Fruit fly (Drosophila melanogaster) whole organism, adult: ENCODE measurements around the gene CG9389.

Experiments
- CG1620 ChIP-seq: fragments of 200-800 bp; sonication (Bioruptor generic); optimal IDR thresholded peaks from 2 replicates; lab custom pipeline; 2016; ENCODE audit warnings: missing biosample characterization, missing genetic modification characterization
- CG5204 ChIP-seq: fragments of 200-800 bp; sonication (Bioruptor generic); optimal IDR thresholded peaks from 2 replicates; lab custom pipeline; 2016; ENCODE audit warnings: missing biosample characterization, missing genetic modification characterization
- Hr96 ChIP-seq: fragments of 200-800 bp; sonication (Bioruptor generic); optimal IDR thresholded peaks from 2 replicates; lab custom pipeline; 2016; ENCODE audit warnings: missing biosample characterization, missing genetic modification characterization
- cic ChIP-seq: fragments of 200-800 bp; sonication (Bioruptor generic); optimal IDR thresholded peaks from 2 replicates; lab custom pipeline; 2017; ENCODE audit warnings: missing biosample characterization, mild to moderate bottlenecking, missing genetic modification characterization, moderate library complexity
- kay ChIP-seq: fragments of 200-800 bp; sonication (Bioruptor generic); peaks from one replicate; lab custom pipeline; 2016; ENCODE audit warnings: missing biosample characterization, missing genetic modification characterization, borderline replicate concordance
- ovo ChIP-seq: fragments of 200-800 bp; sonication (Bioruptor generic); optimal IDR thresholded peaks from 2 replicates; lab custom pipeline; 2016; ENCODE audit warnings: missing biosample characterization, missing genetic modification characterization

dm6 chr3L:21285639-21286338 is 15.4 kb upstream of the CG9389 start, which contains the start of the genes CG12974 and pzg:
- no peak for TF ChIP-seq CG5204 (GFP tag; lab: Kevin White, UChicago)
- peak; percentile 58 for TF ChIP-seq ovo (GFP tag; lab: Kevin White, UChicago)
- TF ChIP-seq CG1620 (GFP tag; lab: Kevin White, UChicago) = peak; percentile 84
- peak; percentile 66 for TF ChIP-seq Hr96
- TF ChIP-seq kay (GFP tag; lab: Kevin White, UChicago) = no peak
- TF ChIP-seq cic (GFP tag; lab: Kevin White, UChicago) = no peak
